Worm (Caenorhabditis elegans) whole organism, late embryonic: Measurements from ENCODE around the gene F28H6.6.

Experiments
- ceh-6 ChIP-seq: fragments of 200-800 bp; sonication (Bioruptor generic); optimal IDR thresholded peaks from 2 replicates; lab custom pipeline; 2018; ENCODE audit warnings: mild to moderate bottlenecking, missing genetic modification characterization, missing compliant biosample characterization
- lin-11 ChIP-seq: fragments of 200-800 bp; sonication (Bioruptor generic); optimal IDR thresholded peaks from 2 replicates; lab custom pipeline; 2018; ENCODE audit warnings: mild to moderate bottlenecking, missing genetic modification characterization, missing compliant biosample characterization
- nfya-1 ChIP-seq: sonication (generic microtip); optimal IDR thresholded peaks from 2 replicates; lab custom pipeline; 2017; ENCODE audit warnings: missing genetic modification characterization, mild to moderate bottlenecking, missing compliant biosample characterization, antibody characterized with exemption, moderate library complexity
- sox-4 ChIP-seq: sonication (generic microtip); optimal IDR thresholded peaks from 2 replicates; lab custom pipeline; 2017; ENCODE audit warnings: mild to moderate bottlenecking, missing genetic modification characterization, inconsistent platforms, missing compliant biosample characterization
- syd-9 ChIP-seq: sonication (generic microtip); optimal IDR thresholded peaks from 2 replicates; lab custom pipeline; 2016; ENCODE audit warnings: mild to moderate bottlenecking, missing genetic modification characterization, moderate library complexity, missing compliant biosample characterization

DNA sequence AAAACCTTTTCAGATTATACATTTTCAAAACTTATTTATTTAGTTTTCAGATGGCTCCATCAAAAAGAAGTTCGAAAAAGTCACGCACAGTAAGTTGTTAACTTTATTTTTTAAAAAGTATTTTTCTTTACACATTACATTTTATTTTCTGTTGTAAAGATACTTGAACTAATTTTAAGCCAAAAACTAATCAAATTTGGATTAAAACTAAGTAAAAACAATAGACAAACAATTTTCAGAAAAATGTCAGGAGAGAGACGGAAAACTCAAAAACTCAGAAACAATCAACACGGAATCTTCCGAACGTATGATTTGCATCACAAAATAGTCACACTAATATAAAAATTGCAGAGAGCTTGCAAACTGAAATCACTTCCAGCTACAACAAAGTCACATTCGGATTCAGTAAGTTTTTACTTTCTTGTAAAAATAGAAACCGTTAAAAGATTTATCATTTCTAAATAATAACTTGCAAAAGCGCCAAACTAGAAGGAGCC, 16.3 kb upstream of the F28H6.6 start, which contains the start of gene ceh-89:
- TF ChIP-seq sox-4 (tag; lab: Kevin White, UChicago) (no peak), ceh-6 (GFP tag; lab: Kevin White, UChicago) (no peak), syd-9 (tag; lab: Kevin White, UChicago) (no peak), nfya-1 (tag; lab: Kevin White, UChicago) (no peak), lin-11 (no peak)
